Worm (Caenorhabditis elegans): ENCODE data around the gene F59A1.15.

DNA sequence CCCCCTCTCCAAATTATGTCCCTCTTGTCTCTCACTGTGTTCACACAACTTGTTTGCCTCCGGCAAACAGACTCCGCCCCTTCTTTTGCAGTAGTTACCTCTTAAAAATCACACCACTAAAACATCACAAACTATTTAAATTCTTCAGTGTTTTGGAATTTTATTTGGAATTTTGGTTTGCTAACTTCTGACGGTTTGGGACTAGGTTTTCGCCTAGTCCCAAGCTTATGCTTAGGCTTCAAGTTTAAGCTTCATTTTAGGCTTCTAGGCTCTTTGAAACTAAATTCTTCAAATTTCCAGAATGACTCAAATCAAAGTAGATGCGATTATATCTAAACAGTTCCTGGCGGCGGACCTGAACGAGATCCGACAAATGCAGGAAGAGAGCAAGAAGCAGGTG is 41.0 kb upstream of the F59A1.15 start, which contains the start of gene fat-5:
- no peak for TF ChIP-seq jun-1 (tag; optimal IDR thresholded peaks at IDR 0.05)
- no peak for TF ChIP-seq unc-39 (tag; optimal IDR thresholded peaks at IDR 0.05)
- no peak for TF ChIP-seq nhr-28 (tag; optimal IDR thresholded peaks at IDR 0.05)
- TF ChIP-seq pqm-1 (tag; optimal IDR thresholded peaks at IDR 0.05) = no peak
- TF ChIP-seq ceh-82 (tag; optimal IDR thresholded peaks at IDR 0.05) = no peak
- TF ChIP-seq nhr-77 (tag; optimal IDR thresholded peaks at IDR 0.05) = no peak
- TF ChIP-seq aly-2 (tag; optimal IDR thresholded peaks at IDR 0.05) = no peak
- TF ChIP-seq pha-4 (tag; optimal IDR thresholded peaks at IDR 0.05) = no peak
- TF ChIP-seq zag-1 (tag; optimal IDR thresholded peaks at IDR 0.05) = no peak
- no peak for TF ChIP-seq ama-1 (optimal IDR thresholded peaks at IDR 0.05)
- no peak for TF ChIP-seq nhr-23 (tag; optimal IDR thresholded peaks at IDR 0.05)
- TF ChIP-seq unc-62 (GFP tag; optimal IDR thresholded peaks at IDR 0.05) = no peak
- no peak for TF ChIP-seq fos-1 (tag; optimal IDR thresholded peaks at IDR 0.05)
